Fruit fly (Drosophila melanogaster) whole organism, adult: ENCODE measurements around the gene CG4186.

Experiments used
- CG11617 ChIP-seq: fragments of 200-800 bp; sonication (Bioruptor generic); optimal IDR thresholded peaks from 2 replicates; lab custom pipeline; 2017; ENCODE audit warnings: mild to moderate bottlenecking, missing biosample characterization, missing genetic modification reagents, missing genetic modification characterization
- CG12768 ChIP-seq: fragments of 200-800 bp; sonication (Bioruptor generic); optimal IDR thresholded peaks from 2 replicates; lab custom pipeline; 2017; ENCODE audit warnings: missing biosample characterization, missing genetic modification characterization, mild to moderate bottlenecking, moderate library complexity, missing genetic modification reagents
- CG14711 ChIP-seq: fragments of 200-800 bp; sonication (Bioruptor generic); optimal IDR thresholded peaks from 2 replicates; lab custom pipeline; 2018; ENCODE audit warnings: missing biosample characterization, mild to moderate bottlenecking, missing genetic modification characterization, moderate library complexity
- CG1620 ChIP-seq: fragments of 200-800 bp; sonication (Bioruptor generic); optimal IDR thresholded peaks from 2 replicates; lab custom pipeline; 2016; ENCODE audit warnings: missing biosample characterization, missing genetic modification characterization
- CG33017 ChIP-seq: fragments of 200-800 bp; sonication (Bioruptor generic); optimal IDR thresholded peaks from 2 replicates; lab custom pipeline; 2018; ENCODE audit warnings: missing biosample characterization, mild to moderate bottlenecking, missing genetic modification characterization, moderate library complexity
- CG5204 ChIP-seq: fragments of 200-800 bp; sonication (Bioruptor generic); optimal IDR thresholded peaks from 2 replicates; lab custom pipeline; 2016; ENCODE audit warnings: missing biosample characterization, missing genetic modification characterization
- CG7045 ChIP-seq: fragments of 200-800 bp; sonication (Bioruptor generic); optimal IDR thresholded peaks from 2 replicates; lab custom pipeline; 2017; ENCODE audit warnings: missing biosample characterization, mild to moderate bottlenecking, missing genetic modification characterization
- CG7101 ChIP-seq: fragments of 200-800 bp; sonication (Bioruptor generic); optimal IDR thresholded peaks from 2 replicates; lab custom pipeline; 2018; ENCODE audit warnings: missing biosample characterization, mild to moderate bottlenecking, missing genetic modification characterization, moderate library complexity
- Clk ChIP-seq: fragments of 200-800 bp; sonication (Bioruptor generic); optimal IDR thresholded peaks from 2 replicates; lab custom pipeline; 2017; ENCODE audit warnings: missing biosample characterization, missing genetic modification characterization
- Crg-1 ChIP-seq: fragments of 200-800 bp; sonication (Bioruptor generic); optimal IDR thresholded peaks from 2 replicates; lab custom pipeline; 2016; ENCODE audit warnings: missing biosample characterization, missing genetic modification characterization
- Hr96 ChIP-seq: fragments of 200-800 bp; sonication (Bioruptor generic); optimal IDR thresholded peaks from 2 replicates; lab custom pipeline; 2016; ENCODE audit warnings: missing biosample characterization, missing genetic modification characterization
- Mnt ChIP-seq: fragments of 200-800 bp; sonication (Bioruptor generic); optimal IDR thresholded peaks from 2 replicates; lab custom pipeline; 2016; ENCODE audit warnings: missing biosample characterization, mild to moderate bottlenecking, missing genetic modification characterization
- bab1 ChIP-seq: fragments of 200-800 bp; sonication (Bioruptor generic); optimal IDR thresholded peaks from 3 replicates; lab custom pipeline; 2019; ENCODE audit warnings: missing biosample characterization, mild to moderate bottlenecking, missing genetic modification characterization, moderate library complexity
- cic ChIP-seq: fragments of 200-800 bp; sonication (Bioruptor generic); optimal IDR thresholded peaks from 2 replicates; lab custom pipeline; 2017; ENCODE audit warnings: missing biosample characterization, mild to moderate bottlenecking, missing genetic modification characterization, moderate library complexity
- cnc ChIP-seq, 2 experiments: fragments of >200 bp; optimal IDR thresholded peaks; 2 replicates each; lab custom pipeline; 2017
- kay ChIP-seq: fragments of 200-800 bp; sonication (Bioruptor generic); peaks from one replicate; lab custom pipeline; 2016; ENCODE audit warnings: missing biosample characterization, missing genetic modification characterization, borderline replicate concordance
- ovo ChIP-seq: fragments of 200-800 bp; sonication (Bioruptor generic); optimal IDR thresholded peaks from 2 replicates; lab custom pipeline; 2016; ENCODE audit warnings: missing biosample characterization, missing genetic modification characterization
- pad ChIP-seq: fragments of 200-800 bp; sonication (Bioruptor generic); optimal IDR thresholded peaks from 3 replicates; lab custom pipeline; 2017; ENCODE audit warnings: missing biosample characterization, missing genetic modification characterization, mild to moderate bottlenecking, moderate library complexity, missing genetic modification reagents
- tj ChIP-seq: fragments of 200-800 bp; sonication (Bioruptor generic); optimal IDR thresholded peaks from 3 replicates; lab custom pipeline; 2017; ENCODE audit warnings: missing biosample characterization, mild to moderate bottlenecking, missing genetic modification characterization, moderate library complexity
- toe ChIP-seq: fragments of 200-800 bp; sonication (Bioruptor generic); optimal IDR thresholded peaks from 2 replicates; lab custom pipeline; 2016; ENCODE audit warnings: missing biosample characterization, missing genetic modification characterization

Gene CG4186

dm6 chr3L:20771891-20772646 lies 2.7 kb downstream of the CG4186 start:
- TF ChIP-seq cic (GFP tag; lab: Kevin White, UChicago), result no peak
- TF ChIP-seq toe (GFP tag; lab: Kevin White, UChicago), result no peak
- peak; percentile 39 for TF ChIP-seq CG1620 (GFP tag; lab: Kevin White, UChicago)
- TF ChIP-seq CG5204 (GFP tag; lab: Kevin White, UChicago), result no peak
- TF ChIP-seq ovo (GFP tag; lab: Kevin White, UChicago), result no peak
- peak; percentile 31 for TF ChIP-seq Clk (GFP tag; lab: Kevin White, UChicago)
- TF ChIP-seq Crg-1 (GFP tag; lab: Kevin White, UChicago), result peak; percentile 30
- TF ChIP-seq CG33017 (tag; lab: Kevin White, UChicago), result peak; percentile 65
- peak; percentile 47 for TF ChIP-seq CG11617 (GFP tag; lab: Kevin White, UChicago)
- TF ChIP-seq CG7045 (GFP tag; lab: Kevin White, UChicago), result peak; percentile 65
- TF ChIP-seq CG7101, result peak; percentile 70
- TF ChIP-seq bab1 (GFP tag; lab: Kevin White, UChicago), result peak; percentile 85
- peak; percentile 90 for TF ChIP-seq kay
- TF ChIP-seq tj, result no peak
- TF ChIP-seq Mnt, result peak; percentile 22
- TF ChIP-seq cnc (optimal IDR thresholded peaks at IDR 0.05; lab: Kevin White, UChicago), result no peak
- no peak for TF ChIP-seq Hr96 (GFP tag; lab: Kevin White, UChicago)
- no peak for TF ChIP-seq pad (GFP tag; lab: Kevin White, UChicago)
- peak; percentile 50 for TF ChIP-seq CG12768 (GFP tag; lab: Kevin White, UChicago)
- TF ChIP-seq CG14711 (tag; lab: Kevin White, UChicago), result peak; percentile 58

- no peak for TF ChIP-seq cic (GFP tag; lab: Kevin White, UChicago)
- no peak for TF ChIP-seq Crg-1 (GFP tag; lab: Kevin White, UChicago)
- no peak for TF ChIP-seq kay
- no peak for TF ChIP-seq Clk (GFP tag; lab: Kevin White, UChicago)
Observed at dm6 chr3L:20772647-20773015, 3.2 kb downstream of the CG4186 start.

dm6 chr3L:20777496-20777895 lies 8.1 kb downstream of the CG4186 start:
- TF ChIP-seq Mnt (no peak), kay (no peak), CG33017 (tag; lab: Kevin White, UChicago) (no peak), toe (GFP tag; lab: Kevin White, UChicago) (no peak), pad (GFP tag; lab: Kevin White, UChicago) (no peak), Hr96 (GFP tag; lab: Kevin White, UChicago) (no peak), Clk (GFP tag; lab: Kevin White, UChicago) (no peak), ovo (GFP tag; lab: Kevin White, UChicago) (no peak), CG14711 (tag; lab: Kevin White, UChicago) (no peak), CG5204 (GFP tag; lab: Kevin White, UChicago) (no peak), CG11617 (GFP tag; lab: Kevin White, UChicago) (no peak), bab1 (GFP tag; lab: Kevin White, UChicago) (no peak), CG12768 (GFP tag; lab: Kevin White, UChicago) (no peak), Crg-1 (GFP tag; lab: Kevin White, UChicago) (no peak)

- peak; percentile 41 for TF ChIP-seq CG33017 (tag; lab: Kevin White, UChicago)
- peak; percentile 47 for TF ChIP-seq CG14711 (tag; lab: Kevin White, UChicago)
- TF ChIP-seq CG7101, result peak; percentile 44
- TF ChIP-seq bab1 (GFP tag; lab: Kevin White, UChicago), result no peak
- no peak for TF ChIP-seq CG5204 (GFP tag; lab: Kevin White, UChicago)
- TF ChIP-seq CG12768 (GFP tag; lab: Kevin White, UChicago), result no peak
- peak; percentile 40 for TF ChIP-seq pad (GFP tag; lab: Kevin White, UChicago)
- TF ChIP-seq kay, result no peak
- TF ChIP-seq Hr96 (GFP tag; lab: Kevin White, UChicago), result peak; percentile 74
- TF ChIP-seq ovo (GFP tag; lab: Kevin White, UChicago), result no peak
- no peak for TF ChIP-seq tj
- peak; percentile 63 for TF ChIP-seq CG1620 (GFP tag; lab: Kevin White, UChicago)
- TF ChIP-seq Crg-1 (GFP tag; lab: Kevin White, UChicago), result no peak
- no peak for TF ChIP-seq cic (GFP tag; lab: Kevin White, UChicago)
- TF ChIP-seq toe (GFP tag; lab: Kevin White, UChicago), result peak; percentile 77
- no peak for TF ChIP-seq Clk (GFP tag; lab: Kevin White, UChicago)
- no peak for TF ChIP-seq cnc (optimal IDR thresholded peaks at IDR 0.05; lab: Kevin White, UChicago)
- TF ChIP-seq CG11617 (GFP tag; lab: Kevin White, UChicago), result peak; percentile 40
- peak; percentile 39 for TF ChIP-seq Mnt
- TF ChIP-seq CG7045 (GFP tag; lab: Kevin White, UChicago), result peak; percentile 61
Observed at dm6 chr3L:20778224-20779063, 9.1 kb downstream of the CG4186 start, which contains the start of the genes Pex16 and Pex14. Pex16 (minus strand) TSS chr3L:20778264. Pex14 (plus strand) TSS chr3L:20778799.

dm6 chr3L:20784394-20784793 lies 15.0 kb downstream of the CG4186 start:
- no peak for TF ChIP-seq CG5204 (GFP tag; lab: Kevin White, UChicago)
- TF ChIP-seq toe (GFP tag; lab: Kevin White, UChicago), result no peak
- no peak for TF ChIP-seq Hr96 (GFP tag; lab: Kevin White, UChicago)
- no peak for TF ChIP-seq CG7101
- TF ChIP-seq cic (GFP tag; lab: Kevin White, UChicago), result no peak
- TF ChIP-seq ovo (GFP tag; lab: Kevin White, UChicago), result no peak
- TF ChIP-seq kay, result no peak
